Fruit fly (Drosophila melanogaster) whole organism, embryonic: ENCODE data around the gene Vsp37A.

Source experiments
- Aef1 ChIP-seq: fragments of 200-800 bp; sonication (Bioruptor generic); IDR thresholded peaks from 3 replicates; pipeline ENCODE4 v1.3.6; 2022; ENCODE audit warnings: missing biosample characterization, missing genetic modification characterization
- Bdp1 ChIP-seq: fragments of 200-800 bp; sonication (Bioruptor generic); optimal IDR thresholded peaks from 3 replicates; lab custom pipeline; 2016; ENCODE audit warnings: missing biosample characterization, missing genetic modification characterization
- CG11085 ChIP-seq: fragments of 200-800 bp; sonication (Bioruptor generic); IDR thresholded peaks from 2 replicates; pipeline ENCODE4 v1.3.6; 2022; ENCODE audit warnings: missing biosample characterization, missing genetic modification characterization
- CG11696 ChIP-seq: fragments of 200-800 bp; sonication (Bioruptor generic); IDR thresholded peaks from 2 replicates; pipeline ENCODE4 v1.3.6; 2022; ENCODE audit warnings: missing biosample characterization, missing genetic modification characterization
- CG13287 ChIP-seq: fragments of 200-800 bp; sonication (Bioruptor generic); IDR thresholded peaks from 2 replicates; pipeline ENCODE4 v1.3.6; 2022; ENCODE audit warnings: missing biosample characterization, missing genetic modification characterization; ENCODE audit not compliant: partially characterized antibody
- CG14441 ChIP-seq: fragments of 200-800 bp; sonication (Bioruptor generic); IDR thresholded peaks from 2 replicates; pipeline ENCODE4 v1.3.6; 2022; ENCODE audit warnings: missing biosample characterization, missing genetic modification characterization
- CG15479 ChIP-seq: fragments of 200-800 bp; sonication (Bioruptor generic); optimal IDR thresholded peaks from 3 replicates; lab custom pipeline; 2019; ENCODE audit warnings: missing biosample characterization, mild to moderate bottlenecking, missing genetic modification characterization, moderate library complexity
- CG1602 ChIP-seq: fragments of 200-800 bp; sonication (Bioruptor generic); optimal IDR thresholded peaks from 3 replicates; lab custom pipeline; 2016; ENCODE audit warnings: missing biosample characterization, missing genetic modification characterization
- CG17359 ChIP-seq: fragments of 200-800 bp; sonication (Bioruptor generic); optimal IDR thresholded peaks from 3 replicates; lab custom pipeline; 2018; ENCODE audit warnings: missing biosample characterization, mild to moderate bottlenecking, missing genetic modification characterization, moderate library complexity
- CG17912 ChIP-seq: fragments of 200-800 bp; sonication (Bioruptor generic); optimal IDR thresholded peaks from 2 replicates; lab custom pipeline; 2018; ENCODE audit warnings: missing biosample characterization, mild to moderate bottlenecking, missing genetic modification characterization
- CG2712 ChIP-seq: fragments of 200-800 bp; optimal IDR thresholded peaks from 3 replicates; lab custom pipeline; 2019; ENCODE audit warnings: missing biosample characterization, mild to moderate bottlenecking, missing genetic modification characterization, moderate library complexity
- CG34376 ChIP-seq: fragments of 200-800 bp; sonication (Bioruptor generic); optimal IDR thresholded peaks from 2 replicates; lab custom pipeline; 2018; ENCODE audit warnings: missing biosample characterization, mild to moderate bottlenecking, missing genetic modification characterization
- CG4820 ChIP-seq: fragments of 200-800 bp; sonication (Bioruptor generic); optimal IDR thresholded peaks from 3 replicates; lab custom pipeline; 2016; ENCODE audit warnings: missing biosample characterization, missing genetic modification characterization
- CG7556 ChIP-seq: fragments of 200-800 bp; sonication (Bioruptor generic); optimal IDR thresholded peaks from 2 replicates; lab custom pipeline; 2017; ENCODE audit warnings: missing biosample characterization, mild to moderate bottlenecking, missing genetic modification characterization
- CG7928 ChIP-seq: fragments of 200-800 bp; sonication (Bioruptor generic); optimal IDR thresholded peaks from 2 replicates; lab custom pipeline; 2017; ENCODE audit warnings: missing biosample characterization, mild to moderate bottlenecking, missing genetic modification characterization
- CG8359 ChIP-seq: fragments of 200-800 bp; sonication (Bioruptor generic); optimal IDR thresholded peaks from 2 replicates; lab custom pipeline; 2017; ENCODE audit warnings: missing biosample characterization, mild to moderate bottlenecking, missing genetic modification characterization, borderline replicate concordance
- CG8944 ChIP-seq: fragments of 200-800 bp; sonication (Bioruptor generic); optimal IDR thresholded peaks from 3 replicates; lab custom pipeline; 2016; ENCODE audit warnings: missing biosample characterization, missing genetic modification characterization
- Deaf1 ChIP-seq: fragments of 200-800 bp; optimal IDR thresholded peaks from 3 replicates; lab custom pipeline; 2019; ENCODE audit warnings: missing biosample characterization, mild to moderate bottlenecking, missing genetic modification characterization, moderate library complexity
- E2f1 ChIP-seq: fragments of 200-800 bp; sonication (Bioruptor generic); IDR thresholded peaks from 2 replicates; pipeline ENCODE4 v1.3.6; 2022; ENCODE audit warnings: missing biosample characterization, missing genetic modification characterization
- E2f2 ChIP-seq: fragments of 200-800 bp; sonication (Bioruptor generic); IDR thresholded peaks from 2 replicates; pipeline ENCODE4 v1.3.6; 2022; ENCODE audit warnings: missing biosample characterization, missing genetic modification characterization
- Gsc ChIP-seq: fragments of 200-800 bp; sonication (Bioruptor generic); IDR thresholded peaks from 2 replicates; pipeline ENCODE4 v1.3.6; 2022; ENCODE audit warnings: missing biosample characterization, missing genetic modification characterization
- MBD-R2 ChIP-seq: fragments of 200-800 bp; sonication (Bioruptor generic); IDR thresholded peaks from 2 replicates; pipeline ENCODE4 v1.3.6; 2022; ENCODE audit warnings: missing biosample characterization, missing genetic modification characterization
- Max ChIP-seq: fragments of 200-800 bp; sonication (Bioruptor generic); optimal IDR thresholded peaks from 2 replicates; lab custom pipeline; 2016; ENCODE audit warnings: missing biosample characterization, mild to moderate bottlenecking, missing genetic modification characterization
- Myb ChIP-seq: fragments of 200-800 bp; sonication (Bioruptor generic); optimal IDR thresholded peaks from 2 replicates; lab custom pipeline; 2016; ENCODE audit warnings: missing biosample characterization, missing genetic modification characterization
- Oli ChIP-seq: fragments of 200-800 bp; sonication (Bioruptor generic); optimal IDR thresholded peaks from 2 replicates; lab custom pipeline; 2018; ENCODE audit warnings: missing biosample characterization, mild to moderate bottlenecking, missing genetic modification characterization, moderate library complexity
- Opbp ChIP-seq: fragments of 200-800 bp; sonication (Bioruptor generic); IDR thresholded peaks from 3 replicates; pipeline ENCODE4 v1.3.6; 2022; ENCODE audit warnings: missing biosample characterization, missing genetic modification characterization; ENCODE audit not compliant: partially characterized antibody
- Six4 ChIP-seq: fragments of 200-800 bp; sonication (Bioruptor generic); optimal IDR thresholded peaks from 2 replicates; lab custom pipeline; 2016; ENCODE audit warnings: missing biosample characterization, missing genetic modification characterization
- Sry-β ChIP-seq: fragments of 200-800 bp; sonication (Bioruptor generic); optimal IDR thresholded peaks from 2 replicates; lab custom pipeline; 2018; ENCODE audit warnings: missing biosample characterization, mild to moderate bottlenecking, missing genetic modification characterization, moderate library complexity
- Tbp ChIP-seq: fragments of >200 bp; optimal IDR thresholded peaks from 2 replicates; lab custom pipeline; 2018; ENCODE audit warnings: missing biosample characterization, missing genetic modification characterization
- Trl ChIP-seq, 3 experiments: fragments of >200 bp in 2 of 3; fragments of 200-800 bp in 1 of 3; sonication (Bioruptor generic) in 1 of 3; optimal IDR thresholded peaks; 2 replicates in 1 of 3; 3 replicates in 2 of 3; lab custom pipeline; 2016 to 2017; ENCODE audit warnings: missing biosample characterization in 1 of 3, missing genetic modification characterization in 1 of 3
- Usf ChIP-seq: fragments of 200-800 bp; sonication (Bioruptor generic); optimal IDR thresholded peaks from 2 replicates; lab custom pipeline; 2017; ENCODE audit warnings: missing genotype, missing biosample characterization, missing genetic modification characterization
- amos ChIP-seq: fragments of 200-800 bp; sonication (Bioruptor generic); IDR thresholded peaks from 2 replicates; pipeline ENCODE4 v1.3.6; 2022; ENCODE audit warnings: missing biosample characterization, missing genetic modification characterization; ENCODE audit not compliant: partially characterized antibody
- bbx ChIP-seq: fragments of 200-800 bp; sonication (Bioruptor generic); IDR thresholded peaks from 2 replicates; pipeline ENCODE4 v1.3.6; 2022; ENCODE audit warnings: missing biosample characterization, missing genetic modification characterization; ENCODE audit not compliant: partially characterized antibody
- corto ChIP-seq: fragments of 200-800 bp; sonication (Bioruptor generic); optimal IDR thresholded peaks from 2 replicates; lab custom pipeline; 2016; ENCODE audit warnings: missing biosample characterization, mild to moderate bottlenecking, missing genetic modification characterization, moderate library complexity
- gro ChIP-seq: fragments of 200-800 bp; sonication (Bioruptor generic); optimal IDR thresholded peaks from 2 replicates; lab custom pipeline; 2016; ENCODE audit warnings: missing biosample characterization, missing genetic modification characterization
- lilli ChIP-seq: fragments of 200-800 bp; sonication (Bioruptor generic); optimal IDR thresholded peaks from 3 replicates; lab custom pipeline; 2016; ENCODE audit warnings: missing biosample characterization, missing genetic modification characterization
- lmd ChIP-seq: fragments of 200-800 bp; sonication (Bioruptor generic); IDR thresholded peaks from 2 replicates; pipeline ENCODE4 v1.3.6; 2022; ENCODE audit warnings: missing biosample characterization, missing genetic modification characterization
- lov ChIP-seq, 2 experiments: fragments of 200-800 bp in 1 of 2; fragments of >200 bp in 1 of 2; sonication (Bioruptor generic) in 1 of 2; IDR thresholded peaks in 1 of 2; optimal IDR thresholded peaks in 1 of 2; 2 replicates in 1 of 2; 3 replicates in 1 of 2; pipeline versions ENCODE4 v1.3.6 to Lab custom; 2017 to 2022; ENCODE audit warnings: missing biosample characterization in 1 of 2, missing genetic modification characterization in 1 of 2
- mam ChIP-seq: fragments of 200-800 bp; sonication (Bioruptor generic); optimal IDR thresholded peaks from 3 replicates; lab custom pipeline; 2016; ENCODE audit warnings: missing biosample characterization, missing genetic modification characterization
- nmo ChIP-seq: fragments of 200-800 bp; sonication (Bioruptor generic); optimal IDR thresholded peaks from 2 replicates; lab custom pipeline; 2018; ENCODE audit warnings: missing biosample characterization, mild to moderate bottlenecking, missing genetic modification characterization, moderate library complexity
- pan ChIP-seq, 4 experiments: fragments of >200 bp in 3 of 4; fragments of 200-800 bp in 1 of 4; sonication (Bioruptor generic) in 1 of 4; optimal IDR thresholded peaks in 3 of 4; IDR thresholded peaks in 1 of 4; 2 replicates each; pipeline versions ENCODE4 v1.3.6 to Lab custom; 2017 to 2022; ENCODE audit warnings: missing biosample characterization in 2 of 4, missing genetic modification characterization in 2 of 4, mixed read lengths in 1 of 4
- salm ChIP-seq: fragments of 200-800 bp; sonication (Bioruptor generic); optimal IDR thresholded peaks from 2 replicates; lab custom pipeline; 2018; ENCODE audit warnings: missing biosample characterization, mild to moderate bottlenecking, missing genetic modification characterization
- schlank ChIP-seq: fragments of 200-800 bp; sonication (Bioruptor generic); optimal IDR thresholded peaks from 2 replicates; lab custom pipeline; 2018; ENCODE audit warnings: missing biosample characterization, mild to moderate bottlenecking, missing genetic modification characterization
- trem ChIP-seq: fragments of 200-800 bp; optimal IDR thresholded peaks from 3 replicates; lab custom pipeline; 2019; ENCODE audit warnings: missing biosample characterization, mild to moderate bottlenecking, missing genetic modification characterization, moderate library complexity

Gene Vsp37A

dm6 chrX:643963-644362 is 22.6 kb downstream of the Vsp37A start:
- TF ChIP-seq Opbp (GFP tag; lab: Robert Waterston, UW) (peak; percentile 28; the same call in 1 of the 3 replicates), CG7928 (peak; percentile 41), E2f2 (GFP tag; lab: Robert Waterston, UW) (peak; percentile 62), CG13287 (GFP tag; lab: Robert Waterston, UW) (peak; percentile 48; the same call in 1 of the 2 replicates), Myb (peak; percentile 82), amos (GFP tag; lab: Robert Waterston, UW) (peak; percentile 37; the same call in 1 of the 2 replicates), MBD-R2 (GFP tag; lab: Robert Waterston, UW) (peak; percentile 10; the same call in 1 of the 2 replicates)

DNA sequence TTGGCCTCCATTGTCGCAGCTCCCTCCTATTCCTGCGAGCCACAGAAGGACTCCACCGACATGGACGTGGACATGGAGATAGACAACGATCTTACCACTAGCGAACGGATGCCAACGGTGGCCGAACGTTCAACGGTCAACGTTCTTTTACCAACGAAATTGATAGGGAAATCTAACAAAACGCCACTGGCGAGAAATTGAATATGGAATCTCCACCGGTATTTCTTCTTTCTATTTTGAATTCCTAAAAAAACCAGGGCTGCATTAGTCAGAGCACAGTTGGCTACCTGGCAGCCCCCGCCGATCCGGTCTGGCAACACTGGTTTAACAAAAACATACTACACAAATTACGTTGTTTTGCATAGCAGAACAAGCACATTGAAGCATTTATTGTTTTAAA is 23.1 kb downstream of the Vsp37A start, which contains the start of gene CG13367:
Gene CG13367, plus strand, starts transcription at position 301 of the 400 bp plus-strand sequence.
- TF ChIP-seq CG7928 = peak; percentile 49
- TF ChIP-seq MBD-R2 (GFP tag; lab: Robert Waterston, UW) = 0 out of 2 replicates have a peak, but pooled peaks have one; percentile 10

- no peak for TF ChIP-seq Gsc
- TF ChIP-seq salm = no peak
- no peak for TF ChIP-seq Aef1
- peak; percentile 17; the same call in 1 of the 2 replicates for TF ChIP-seq bbx (GFP tag; lab: Robert Waterston, UW)
- TF ChIP-seq lov (optimal IDR thresholded peaks at IDR 0.05; lab: Kevin White, UChicago) = no peak
- no peak for TF ChIP-seq lov (GFP tag; IDR thresholded peaks at IDR 0.05; lab: Robert Waterston, UW)
- no peak for TF ChIP-seq mam (GFP tag; lab: Kevin White, UChicago)
- no peak for TF ChIP-seq Usf (GFP tag; lab: Kevin White, UChicago)
- no peak for TF ChIP-seq Bdp1 (GFP tag; lab: Kevin White, UChicago)
- TF ChIP-seq Tbp (GFP tag; lab: Kevin White, UChicago) = no peak
- TF ChIP-seq lilli (GFP tag; lab: Kevin White, UChicago) = no peak
- TF ChIP-seq Trl (optimal IDR thresholded peaks at IDR 0.05; lab: Kevin White, UChicago) = no peak
- TF ChIP-seq Trl (GFP tag; optimal IDR thresholded peaks at IDR 0.05; lab: Kevin White, UChicago) = no peak
- no peak for TF ChIP-seq CG11085
- no peak for TF ChIP-seq pan (optimal IDR thresholded peaks at IDR 0.05; lab: Kevin White, UChicago)
- TF ChIP-seq pan (GFP tag; optimal IDR thresholded peaks at IDR 0.05 in 1 of 2, IDR thresholded peaks at IDR 0.05 in 1 of 2) = no peak
- no peak for TF ChIP-seq CG8944
- TF ChIP-seq schlank = no peak
- TF ChIP-seq E2f2 (GFP tag; lab: Robert Waterston, UW) = peak; percentile 81
- no peak for TF ChIP-seq Deaf1 (tag; lab: Kevin White, UChicago)
- TF ChIP-seq corto (GFP tag; lab: Kevin White, UChicago) = no peak
- no peak for TF ChIP-seq CG11696 (GFP tag; lab: Robert Waterston, UW)
- no peak for TF ChIP-seq CG7556 (GFP tag; lab: Kevin White, UChicago)
- TF ChIP-seq Opbp (GFP tag; lab: Robert Waterston, UW) = peak; percentile 35; the same call in 1 of the 3 replicates
- no peak for TF ChIP-seq Max
- TF ChIP-seq E2f1 (GFP tag; lab: Robert Waterston, UW) = no peak
- no peak for TF ChIP-seq Six4
- no peak for TF ChIP-seq CG1602 (GFP tag; lab: Kevin White, UChicago)
- no peak for TF ChIP-seq CG8359 (GFP tag; lab: Kevin White, UChicago)
- no peak for TF ChIP-seq CG2712 (tag; lab: Kevin White, UChicago)
- no peak for TF ChIP-seq CG15479 (GFP tag; lab: Kevin White, UChicago)
- TF ChIP-seq lmd = no peak
- TF ChIP-seq Oli (tag; lab: Kevin White, UChicago) = no peak
- no peak for TF ChIP-seq gro
- no peak for TF ChIP-seq nmo (GFP tag; lab: Kevin White, UChicago)
- no peak for TF ChIP-seq CG34376
- TF ChIP-seq CG17359 (tag; lab: Kevin White, UChicago) = no peak
- TF ChIP-seq CG4820 (GFP tag; lab: Kevin White, UChicago) = no peak
- TF ChIP-seq trem (tag; lab: Kevin White, UChicago) = no peak
- no peak for TF ChIP-seq CG14441 (GFP tag; lab: Robert Waterston, UW)
- TF ChIP-seq CG17912 (GFP tag; lab: Kevin White, UChicago) = no peak
- TF ChIP-seq Sry-β (GFP tag; lab: Kevin White, UChicago) = no peak
Observed at dm6 chrX:646395-647009, 25.2 kb downstream of the Vsp37A start.
